Worm (Caenorhabditis elegans) whole organism, L1 larva: ENCODE measurements around the gene str-238.
"Not testable (repeated sequence)": the region's sequence is repeated elsewhere in the genome, so short reads cannot be mapped to it uniquely, and the experiment has no call there.

Experiments
- ama-1 ChIP-seq: fragments of 150-350 bp; optimal IDR thresholded peaks from 2 replicates; lab custom pipeline; 2014
- ceh-82 ChIP-seq, 3 experiments: fragments of 150-350 bp in 1 of 3; sonication (generic microtip) in 2 of 3; optimal IDR thresholded peaks; 2 replicates each; lab custom pipeline; 2014 to 2017; ENCODE audit warnings: missing biosample characterization in 3 of 3, missing genetic modification characterization in 3 of 3
- dpl-1 ChIP-seq, 3 experiments: fragments of 150-350 bp in 2 of 3; sonication (generic microtip) in 1 of 3; optimal IDR thresholded peaks; 2 replicates each; lab custom pipeline; 2014 to 2017; ENCODE audit warnings: missing biosample characterization in 3 of 3, missing genetic modification characterization in 3 of 3, missing genetic modification reagents in 3 of 3
- elt-3 ChIP-seq, 6 experiments: fragments of 150-350 bp in 1 of 6; sonication (generic microtip); optimal IDR thresholded peaks; 2 replicates each; lab custom pipeline; 2017 to 2018; ENCODE audit warnings: missing biosample characterization in 6 of 6, missing genetic modification characterization in 6 of 6, inconsistent platforms in 1 of 6
- fkh-10 ChIP-seq: sonication (generic microtip); optimal IDR thresholded peaks from 2 replicates; lab custom pipeline; 2017; ENCODE audit warnings: missing biosample characterization, missing genetic modification reagents, missing genetic modification characterization
- mdl-1 ChIP-seq, 2 experiments: fragments of 150-350 bp; optimal IDR thresholded peaks; 2 replicates each; lab custom pipeline; 2014 to 2017; ENCODE audit warnings: missing biosample characterization in 2 of 2, missing genetic modification characterization in 2 of 2, inconsistent platforms in 1 of 2
- nhr-11 ChIP-seq: fragments of 150-350 bp; optimal IDR thresholded peaks from 2 replicates; lab custom pipeline; 2014; ENCODE audit warnings: missing biosample characterization, missing genetic modification characterization
- nhr-76 ChIP-seq: sonication (generic microtip); optimal IDR thresholded peaks from 2 replicates; lab custom pipeline; 2017; ENCODE audit warnings: missing biosample characterization, missing genetic modification characterization
- zag-1 ChIP-seq: fragments of 150-350 bp; optimal IDR thresholded peaks from 2 replicates; lab custom pipeline; 2014; ENCODE audit warnings: missing biosample characterization, missing genetic modification characterization
- zip-4 ChIP-seq: fragments of 200-800 bp; sonication (Bioruptor generic); optimal IDR thresholded peaks from 2 replicates; lab custom pipeline; 2018; ENCODE audit warnings: mild to moderate bottlenecking, missing genetic modification characterization, moderate library complexity, missing compliant biosample characterization

DNA sequence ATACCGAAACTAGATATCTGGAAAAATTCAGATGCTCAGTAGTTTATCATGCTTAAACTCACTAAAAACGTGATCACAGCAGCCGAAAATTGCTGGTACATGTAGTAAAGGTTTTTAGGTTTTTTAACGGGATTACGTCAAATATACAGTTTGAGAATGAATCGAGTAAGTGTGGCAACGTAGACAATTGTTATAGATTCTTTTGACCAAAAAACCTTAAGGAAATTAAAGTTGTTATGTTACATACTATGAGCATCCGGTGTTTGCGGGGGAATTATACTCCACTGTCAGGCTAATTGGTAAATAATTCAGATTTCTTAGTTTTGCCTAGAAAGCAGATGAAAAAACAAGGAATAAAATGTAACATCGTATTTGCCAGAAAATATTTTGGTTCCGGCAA, 55.8 kb downstream of the str-238 start, which contains the start of gene srx-32:
- not testable (repeated sequence) for TF ChIP-seq zag-1; mdl-1 (tag; optimal IDR thresholded peaks at IDR 0.05; lab: Kevin White, UChicago); fkh-10 (GFP tag; lab: Kevin White, UChicago); ama-1 (lab: Kevin White, UChicago); nhr-76 (tag; lab: Kevin White, UChicago); ceh-82 (tag; optimal IDR thresholded peaks at IDR 0.05; lab: Kevin White, UChicago); elt-3 (tag; optimal IDR thresholded peaks at IDR 0.05; lab: Kevin White, UChicago); dpl-1 (GFP tag; optimal IDR thresholded peaks at IDR 0.05; lab: Kevin White, UChicago); zip-4 (GFP tag; lab: Kevin White, UChicago); nhr-11 (tag; lab: Kevin White, UChicago)
